Fruit fly (Drosophila melanogaster): ENCODE data around the gene CG13907.

DNA sequence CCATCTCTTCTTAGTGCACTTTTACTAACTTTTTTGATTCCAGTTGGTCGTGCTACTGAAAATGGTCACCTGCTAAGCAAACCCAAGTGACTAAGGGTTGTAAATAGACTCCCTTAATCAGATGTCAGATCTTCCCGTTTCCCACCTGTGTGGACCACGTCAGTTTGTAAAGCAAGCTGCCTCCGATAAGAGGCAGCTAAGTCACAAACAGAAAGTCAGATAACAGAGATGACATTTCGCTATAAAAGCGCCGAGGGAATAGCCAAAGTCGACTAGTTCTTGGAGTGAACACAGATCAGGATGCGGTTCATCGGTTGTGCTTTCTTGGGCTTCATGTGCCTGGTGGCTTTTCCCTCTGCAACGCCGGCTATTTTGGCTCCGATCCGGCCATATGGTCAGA lies 20.8 kb upstream of the CG13907 start, which contains the start of gene mat:
- TF ChIP-seq CG6163 (GFP tag; IDR thresholded peaks at IDR 0.05) = no peak
- no peak for TF ChIP-seq CG9139 (GFP tag; optimal IDR thresholded peaks at IDR 0.05)
- no peak for TF ChIP-seq Ets21C (GFP tag; optimal IDR thresholded peaks at IDR 0.05)
- TF ChIP-seq Smox (GFP tag; optimal IDR thresholded peaks at IDR 0.05) = no peak
- no peak for TF ChIP-seq CG3919 (GFP tag; optimal IDR thresholded peaks at IDR 0.05)
- no peak for TF ChIP-seq achi (GFP tag; optimal IDR thresholded peaks at IDR 0.05)
- TF ChIP-seq Blimp-1 (GFP tag; optimal IDR thresholded peaks at IDR 0.05) = no peak
